Fruit fly (Drosophila melanogaster) whole organism, adult: ENCODE measurements around the gene Rcc1.

Experiments used
- CG11617 ChIP-seq: fragments of 200-800 bp; sonication (Bioruptor generic); optimal IDR thresholded peaks from 2 replicates; lab custom pipeline; 2017; ENCODE audit warnings: mild to moderate bottlenecking, missing biosample characterization, missing genetic modification reagents, missing genetic modification characterization
- CG12768 ChIP-seq: fragments of 200-800 bp; sonication (Bioruptor generic); optimal IDR thresholded peaks from 2 replicates; lab custom pipeline; 2017; ENCODE audit warnings: missing biosample characterization, missing genetic modification characterization, mild to moderate bottlenecking, moderate library complexity, missing genetic modification reagents
- CG14711 ChIP-seq: fragments of 200-800 bp; sonication (Bioruptor generic); optimal IDR thresholded peaks from 2 replicates; lab custom pipeline; 2018; ENCODE audit warnings: missing biosample characterization, mild to moderate bottlenecking, missing genetic modification characterization, moderate library complexity
- CG1620 ChIP-seq: fragments of 200-800 bp; sonication (Bioruptor generic); optimal IDR thresholded peaks from 2 replicates; lab custom pipeline; 2016; ENCODE audit warnings: missing biosample characterization, missing genetic modification characterization
- CG33017 ChIP-seq: fragments of 200-800 bp; sonication (Bioruptor generic); optimal IDR thresholded peaks from 2 replicates; lab custom pipeline; 2018; ENCODE audit warnings: missing biosample characterization, mild to moderate bottlenecking, missing genetic modification characterization, moderate library complexity
- CG5204 ChIP-seq: fragments of 200-800 bp; sonication (Bioruptor generic); optimal IDR thresholded peaks from 2 replicates; lab custom pipeline; 2016; ENCODE audit warnings: missing biosample characterization, missing genetic modification characterization
- CG7045 ChIP-seq: fragments of 200-800 bp; sonication (Bioruptor generic); optimal IDR thresholded peaks from 2 replicates; lab custom pipeline; 2017; ENCODE audit warnings: missing biosample characterization, mild to moderate bottlenecking, missing genetic modification characterization
- CG7101 ChIP-seq: fragments of 200-800 bp; sonication (Bioruptor generic); optimal IDR thresholded peaks from 2 replicates; lab custom pipeline; 2018; ENCODE audit warnings: missing biosample characterization, mild to moderate bottlenecking, missing genetic modification characterization, moderate library complexity
- Clk ChIP-seq: fragments of 200-800 bp; sonication (Bioruptor generic); optimal IDR thresholded peaks from 2 replicates; lab custom pipeline; 2017; ENCODE audit warnings: missing biosample characterization, missing genetic modification characterization
- Crg-1 ChIP-seq: fragments of 200-800 bp; sonication (Bioruptor generic); optimal IDR thresholded peaks from 2 replicates; lab custom pipeline; 2016; ENCODE audit warnings: missing biosample characterization, missing genetic modification characterization
- Hr96 ChIP-seq: fragments of 200-800 bp; sonication (Bioruptor generic); optimal IDR thresholded peaks from 2 replicates; lab custom pipeline; 2016; ENCODE audit warnings: missing biosample characterization, missing genetic modification characterization
- Mnt ChIP-seq: fragments of 200-800 bp; sonication (Bioruptor generic); optimal IDR thresholded peaks from 2 replicates; lab custom pipeline; 2016; ENCODE audit warnings: missing biosample characterization, mild to moderate bottlenecking, missing genetic modification characterization
- bab1 ChIP-seq: fragments of 200-800 bp; sonication (Bioruptor generic); optimal IDR thresholded peaks from 3 replicates; lab custom pipeline; 2019; ENCODE audit warnings: missing biosample characterization, mild to moderate bottlenecking, missing genetic modification characterization, moderate library complexity
- cic ChIP-seq: fragments of 200-800 bp; sonication (Bioruptor generic); optimal IDR thresholded peaks from 2 replicates; lab custom pipeline; 2017; ENCODE audit warnings: missing biosample characterization, mild to moderate bottlenecking, missing genetic modification characterization, moderate library complexity
- cnc ChIP-seq, 2 experiments: fragments of >200 bp; optimal IDR thresholded peaks; 2 replicates each; lab custom pipeline; 2017
- kay ChIP-seq: fragments of 200-800 bp; sonication (Bioruptor generic); peaks from one replicate; lab custom pipeline; 2016; ENCODE audit warnings: missing biosample characterization, missing genetic modification characterization, borderline replicate concordance
- ovo ChIP-seq: fragments of 200-800 bp; sonication (Bioruptor generic); optimal IDR thresholded peaks from 2 replicates; lab custom pipeline; 2016; ENCODE audit warnings: missing biosample characterization, missing genetic modification characterization
- pad ChIP-seq: fragments of 200-800 bp; sonication (Bioruptor generic); optimal IDR thresholded peaks from 3 replicates; lab custom pipeline; 2017; ENCODE audit warnings: missing biosample characterization, missing genetic modification characterization, mild to moderate bottlenecking, moderate library complexity, missing genetic modification reagents
- tj ChIP-seq: fragments of 200-800 bp; sonication (Bioruptor generic); optimal IDR thresholded peaks from 3 replicates; lab custom pipeline; 2017; ENCODE audit warnings: missing biosample characterization, mild to moderate bottlenecking, missing genetic modification characterization, moderate library complexity
- toe ChIP-seq: fragments of 200-800 bp; sonication (Bioruptor generic); optimal IDR thresholded peaks from 2 replicates; lab custom pipeline; 2016; ENCODE audit warnings: missing biosample characterization, missing genetic modification characterization

The Rcc1 gene

dm6 chr3L:5940431-5940830 is 7.9 kb upstream of the Rcc1 start:
- TF ChIP-seq tj: no peak
- TF ChIP-seq Hr96 (GFP tag; lab: Kevin White, UChicago): no peak
- TF ChIP-seq CG7101: no peak
- no peak for TF ChIP-seq toe (GFP tag; lab: Kevin White, UChicago)
- no peak for TF ChIP-seq CG5204
- no peak for TF ChIP-seq cnc (optimal IDR thresholded peaks at IDR 0.05; lab: Kevin White, UChicago)
- no peak for TF ChIP-seq CG11617 (GFP tag; lab: Kevin White, UChicago)
- no peak for TF ChIP-seq CG7045 (GFP tag; lab: Kevin White, UChicago)
- TF ChIP-seq bab1 (GFP tag; lab: Kevin White, UChicago): no peak
- no peak for TF ChIP-seq CG12768 (GFP tag; lab: Kevin White, UChicago)
- no peak for TF ChIP-seq Crg-1 (GFP tag; lab: Kevin White, UChicago)
- no peak for TF ChIP-seq ovo
- TF ChIP-seq cic (GFP tag; lab: Kevin White, UChicago): no peak

DNA sequence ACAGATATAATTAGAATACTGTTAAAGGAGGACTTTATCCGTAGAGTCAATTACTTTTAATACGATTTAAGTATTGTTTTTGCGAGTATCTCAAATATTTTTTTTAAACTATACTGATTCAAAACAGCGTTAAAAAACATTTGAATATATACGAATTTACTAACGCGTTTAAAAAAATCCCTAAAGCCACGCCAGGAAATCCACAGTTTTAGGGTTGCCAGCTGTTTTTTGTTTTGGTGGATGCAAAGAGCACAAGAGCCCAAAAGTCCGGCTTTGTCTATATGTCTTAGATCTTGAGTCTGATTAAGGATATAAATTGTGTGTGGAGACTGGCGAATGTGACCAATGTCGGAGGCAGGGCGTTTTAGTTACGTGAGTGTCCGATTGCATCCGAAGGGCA is 5.0 kb downstream of the Rcc1 start:
- peak; percentile 83 for TF ChIP-seq CG14711
- no peak for TF ChIP-seq CG5204

dm6 chr3L:5926015-5926988 is 6.3 kb downstream of the Rcc1 start:
- TF ChIP-seq toe (GFP tag; lab: Kevin White, UChicago) (no peak), cic (GFP tag; lab: Kevin White, UChicago) (peak; percentile 97), CG7101 (peak; percentile 59), Crg-1 (GFP tag; lab: Kevin White, UChicago) (no peak), bab1 (GFP tag; lab: Kevin White, UChicago) (peak; percentile 67), CG33017 (tag; lab: Kevin White, UChicago) (peak; percentile 67), tj (peak; percentile 68), Mnt (peak; percentile 22), CG12768 (GFP tag; lab: Kevin White, UChicago) (peak; percentile 68), CG5204 (no peak), CG7045 (GFP tag; lab: Kevin White, UChicago) (peak; percentile 44), pad (GFP tag; lab: Kevin White, UChicago) (peak; percentile 33), Hr96 (GFP tag; lab: Kevin White, UChicago) (no peak), CG14711 (peak; percentile 14), ovo (peak; percentile 98)

DNA sequence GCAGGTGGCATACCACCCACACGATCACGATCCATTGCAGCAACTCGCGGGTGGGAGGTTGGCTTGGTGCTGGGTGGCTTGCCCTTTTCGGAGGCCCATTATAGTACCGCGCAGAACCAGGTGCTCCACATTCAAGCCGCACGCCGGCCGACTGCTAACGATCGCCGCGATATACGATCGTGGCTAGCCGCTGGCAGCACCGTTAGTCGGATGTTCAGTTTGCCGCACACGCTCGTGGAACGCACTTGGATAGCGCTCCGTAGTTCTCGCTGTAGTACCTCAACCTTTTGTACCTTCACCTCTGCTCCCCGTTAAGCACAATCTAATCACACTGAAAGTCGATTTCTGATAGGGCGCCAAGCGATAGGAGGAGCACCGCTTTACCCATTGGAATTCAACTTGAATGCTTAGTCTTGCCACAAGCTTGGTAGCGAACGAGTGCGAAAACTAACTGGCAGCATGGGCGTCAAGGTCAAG is 8.9 kb downstream of the Rcc1 start, which contains the start of gene CG33523:
TSS of gene CG33523 (plus strand) at position 217 of the 477 bp plus-strand sequence.
- no peak for TF ChIP-seq CG14711
- no peak for TF ChIP-seq tj
- no peak for TF ChIP-seq CG33017 (tag; lab: Kevin White, UChicago)
- no peak for TF ChIP-seq CG5204
- TF ChIP-seq bab1 (GFP tag; lab: Kevin White, UChicago): no peak
- TF ChIP-seq pad (GFP tag; lab: Kevin White, UChicago): no peak
- TF ChIP-seq cic (GFP tag; lab: Kevin White, UChicago): peak; percentile 39
- TF ChIP-seq CG12768 (GFP tag; lab: Kevin White, UChicago): peak; percentile 41
- peak; percentile 79 for TF ChIP-seq ovo
- no peak for TF ChIP-seq Crg-1 (GFP tag; lab: Kevin White, UChicago)
- no peak for TF ChIP-seq cnc (optimal IDR thresholded peaks at IDR 0.05; lab: Kevin White, UChicago)
- no peak for TF ChIP-seq Clk (GFP tag; lab: Kevin White, UChicago)
- peak; percentile 42 for TF ChIP-seq Mnt
- no peak for TF ChIP-seq CG7101
- no peak for TF ChIP-seq CG7045 (GFP tag; lab: Kevin White, UChicago)
- TF ChIP-seq kay (GFP tag; lab: Kevin White, UChicago): no peak
- peak; percentile 43 for TF ChIP-seq Hr96 (GFP tag; lab: Kevin White, UChicago)
- TF ChIP-seq toe (GFP tag; lab: Kevin White, UChicago): no peak
- TF ChIP-seq CG11617 (GFP tag; lab: Kevin White, UChicago): no peak
- no peak for TF ChIP-seq CG1620 (GFP tag; lab: Kevin White, UChicago)

dm6 chr3L:5922005-5922685 is 10.4 kb downstream of the Rcc1 start, which contains the start of gene CG32407:
Gene CG32407, plus strand, starts transcription at chr3L:5922055.
- TF ChIP-seq tj (no peak), pad (GFP tag; lab: Kevin White, UChicago) (peak; percentile 64), CG5204 (no peak), cnc (optimal IDR thresholded peaks at IDR 0.05; lab: Kevin White, UChicago) (no peak), Mnt (peak; percentile 71), CG1620 (GFP tag; lab: Kevin White, UChicago) (no peak), kay (GFP tag; lab: Kevin White, UChicago) (no peak), CG12768 (GFP tag; lab: Kevin White, UChicago) (peak; percentile 45), ovo (peak; percentile 24), CG11617 (GFP tag; lab: Kevin White, UChicago) (peak; percentile 13), toe (GFP tag; lab: Kevin White, UChicago) (peak; percentile 8), Hr96 (GFP tag; lab: Kevin White, UChicago) (peak; percentile 53), CG7045 (GFP tag; lab: Kevin White, UChicago) (peak; percentile 6), CG7101 (peak; percentile 23), Crg-1 (GFP tag; lab: Kevin White, UChicago) (peak; percentile 36), cic (GFP tag; lab: Kevin White, UChicago) (peak; percentile 59)
